Worm (Caenorhabditis elegans): ENCODE results near the gene Y75B7B.2.

Gene Y75B7B.2

ce11 chrV:1278529-1278928 lies 2.7 kb upstream of the Y75B7B.2 start:
- TF ChIP-seq dsc-1 (tag; optimal IDR thresholded peaks at IDR 0.05) = no peak
- TF ChIP-seq fkh-10 (GFP tag; optimal IDR thresholded peaks at IDR 0.05) = no peak
- no peak for TF ChIP-seq ceh-88 (GFP tag; IDR thresholded peaks at IDR 0.05)
- no peak for TF ChIP-seq unc-62 (GFP tag; optimal IDR thresholded peaks at IDR 0.05)
- no peak for TF ChIP-seq ces-1 (GFP tag; optimal IDR thresholded peaks at IDR 0.05)

- TF ChIP-seq efl-1 (optimal IDR thresholded peaks at IDR 0.05) = no peak
- TF ChIP-seq efl-1 (GFP tag; optimal IDR thresholded peaks at IDR 0.05 in 1 of 2) = peak in 1 of 2 experiments; percentile 84
- TF ChIP-seq rnt-1 (tag; optimal IDR thresholded peaks at IDR 0.05) = no peak
Measured at ce11 chrV:1277926-1278325, 2.1 kb upstream of the Y75B7B.2 start.

ce11 chrV:1270611-1271010 lies 5.2 kb downstream of the Y75B7B.2 start, which contains the start of gene Y75B7B.1:
TSS of gene Y75B7B.1 (plus strand) at chrV:1270911.
- TF ChIP-seq nhr-11 (tag; optimal IDR thresholded peaks at IDR 0.05) (no peak), mdl-1 (tag; optimal IDR thresholded peaks at IDR 0.05) (no peak), pag-3 (tag; optimal IDR thresholded peaks at IDR 0.05; ENCODE audit: borderline replicate concordance, insufficient read depth) (no peak), nhr-20 (tag; optimal IDR thresholded peaks at IDR 0.05) (no peak), efl-1 (optimal IDR thresholded peaks at IDR 0.05) (no peak), efl-1 (GFP tag; optimal IDR thresholded peaks at IDR 0.05 in 1 of 2) (peak in 1 of 2 experiments; percentile 24), hlh-4 (tag; optimal IDR thresholded peaks at IDR 0.05) (no peak), sox-4 (tag; optimal IDR thresholded peaks at IDR 0.05) (no peak)

ce11 chrV:1266540-1266939 lies 9.3 kb downstream of the Y75B7B.2 start:
- no peak for TF ChIP-seq efl-1 (optimal IDR thresholded peaks at IDR 0.05)
- TF ChIP-seq efl-1 (GFP tag; optimal IDR thresholded peaks at IDR 0.05 in 1 of 2) = no peak
- TF ChIP-seq isw-1 (GFP tag; IDR thresholded peaks at IDR 0.05) = no peak

- TF ChIP-seq aha-1 (tag; optimal IDR thresholded peaks at IDR 0.05) = no peak
- peak; percentile 57 for TF ChIP-seq C16A3.4 (tag; optimal IDR thresholded peaks at IDR 0.05)
- TF ChIP-seq alr-1 (tag; optimal IDR thresholded peaks at IDR 0.05; ENCODE audit: borderline replicate concordance) = no peak
- no peak for TF ChIP-seq egl-13 (tag; optimal IDR thresholded peaks at IDR 0.05)
- no peak for TF ChIP-seq fkh-4 (tag; optimal IDR thresholded peaks at IDR 0.05; ENCODE audit: borderline replicate concordance)
- peak; percentile 47 for TF ChIP-seq rnt-1 (tag; optimal IDR thresholded peaks at IDR 0.05)
- no peak for TF ChIP-seq zip-4 (GFP tag; optimal IDR thresholded peaks at IDR 0.05)
- no peak for TF ChIP-seq pag-3 (tag; optimal IDR thresholded peaks at IDR 0.05; ENCODE audit: borderline replicate concordance, insufficient read depth)
- no peak for TF ChIP-seq sup-37 (GFP tag; optimal IDR thresholded peaks at IDR 0.05)
- no peak for TF ChIP-seq ceh-90 (tag; optimal IDR thresholded peaks at IDR 0.05)
- TF ChIP-seq elt-2 (tag; optimal IDR thresholded peaks at IDR 0.05) = no peak
- no peak for TF ChIP-seq nhr-237 (tag; optimal IDR thresholded peaks at IDR 0.05)
- no peak for TF ChIP-seq ceh-88 (GFP tag; IDR thresholded peaks at IDR 0.05)
- no peak for TF ChIP-seq jun-1 (tag; optimal IDR thresholded peaks at IDR 0.05)
- TF ChIP-seq aly-2 (tag; optimal IDR thresholded peaks at IDR 0.05) = no peak
- TF ChIP-seq unc-130 (tag; optimal IDR thresholded peaks at IDR 0.05) = peak; percentile 69
- no peak for TF ChIP-seq nhr-84 (tag; optimal IDR thresholded peaks at IDR 0.05)
- TF ChIP-seq unc-86 (tag; optimal IDR thresholded peaks at IDR 0.05) = peak; percentile 3
- TF ChIP-seq sptf-1 (tag; optimal IDR thresholded peaks at IDR 0.05) = no peak
- no peak for TF ChIP-seq mef-2 (tag; optimal IDR thresholded peaks at IDR 0.05)
- no peak for TF ChIP-seq ceh-63 (GFP tag; optimal IDR thresholded peaks at IDR 0.05)
- peak; percentile 14 for TF ChIP-seq snpc-4 (tag; optimal IDR thresholded peaks at IDR 0.05)
- TF ChIP-seq unc-98 (GFP tag; IDR thresholded peaks at IDR 0.05) = no peak
- peak; percentile 77 for TF ChIP-seq fkh-8 (tag; optimal IDR thresholded peaks at IDR 0.05)
- no peak for TF ChIP-seq pqm-1 (tag; optimal IDR thresholded peaks at IDR 0.05)
- no peak for TF ChIP-seq ceh-8 (GFP tag; optimal IDR thresholded peaks at IDR 0.05)
- no peak for TF ChIP-seq grh-1 (GFP tag; IDR thresholded peaks at IDR 0.05)
- TF ChIP-seq isw-1 (GFP tag; IDR thresholded peaks at IDR 0.05) = peak; percentile 44
- TF ChIP-seq xbp-1 (tag; optimal IDR thresholded peaks at IDR 0.05) = peak; percentile 55
- TF ChIP-seq nhr-90 (tag; optimal IDR thresholded peaks at IDR 0.05; ENCODE audit: poor library complexity) = peak; percentile 23
- TF ChIP-seq vab-15 (tag; optimal IDR thresholded peaks at IDR 0.05) = no peak
- TF ChIP-seq ets-5 (GFP tag; IDR thresholded peaks at IDR 0.05) = no peak
Measured at ce11 chrV:1263939-1264823, 11.6 kb downstream of the Y75B7B.2 start, which contains the start of the genes rab-1 and C39F7.5. TSS of gene rab-1 (minus strand) at chrV:1263989. TSS of gene C39F7.5 (plus strand) at chrV:1264773.

All from whole organism, L1 larva.